Fruit fly (Drosophila melanogaster) whole organism, wandering third instar larva: Measurements from ENCODE around the gene CG14453.
A peak's percentile ranks its signal among the peaks of the same experiment; 100 is the strongest.

Source experiments
- CG32264 ChIP-seq: fragments of 200-800 bp; sonication (Bioruptor generic); optimal IDR thresholded peaks from 2 replicates; lab custom pipeline; 2016; ENCODE audit warnings: missing biosample characterization, missing genetic modification characterization
- CG9705 ChIP-seq: fragments of 200-800 bp; sonication (Bioruptor generic); optimal IDR thresholded peaks from 2 replicates; lab custom pipeline; 2018; ENCODE audit warnings: missing biosample characterization, mild to moderate bottlenecking, missing genetic modification characterization
- CrebA ChIP-seq: fragments of 200-800 bp; sonication (Bioruptor generic); optimal IDR thresholded peaks from 2 replicates; lab custom pipeline; 2016; ENCODE audit warnings: missing biosample characterization, mild to moderate bottlenecking, missing genetic modification characterization, borderline replicate concordance
- Dfd ChIP-seq: fragments of >200 bp; optimal IDR thresholded peaks from 2 replicates; lab custom pipeline; 2017; ENCODE audit warnings: missing biosample characterization, missing genetic modification characterization
- Dif ChIP-seq: fragments of 200-275, 200-300 bp; sonication (Bioruptor generic); optimal IDR thresholded peaks from 2 replicates; lab custom pipeline; 2018; ENCODE audit warnings: missing biosample characterization, missing genetic modification characterization; ENCODE audit not compliant: partially characterized antibody
- GATAd ChIP-seq: sonication (Bioruptor generic); optimal IDR thresholded peaks from 2 replicates; lab custom pipeline; 2016; ENCODE audit warnings: missing biosample characterization, missing genetic modification characterization
- HLH106 ChIP-seq: fragments of 200-800 bp; optimal IDR thresholded peaks from 3 replicates; lab custom pipeline; 2019; ENCODE audit warnings: missing biosample characterization, mild to moderate bottlenecking, missing genetic modification characterization, moderate library complexity
- Hnf4 ChIP-seq: fragments of 200-800 bp; sonication (Bioruptor generic); optimal IDR thresholded peaks from 2 replicates; lab custom pipeline; 2016; ENCODE audit warnings: missing biosample characterization, mild to moderate bottlenecking, missing genetic modification characterization
- Hr78 ChIP-seq: fragments of >200 bp; optimal IDR thresholded peaks from 2 replicates; lab custom pipeline; 2017; ENCODE audit warnings: missing biosample characterization, missing genetic modification characterization
- Hr83 ChIP-seq: fragments of 200-300 bp; sonication (Bioruptor generic); optimal IDR thresholded peaks from 2 replicates; lab custom pipeline; 2016; ENCODE audit warnings: missing biosample characterization, mild to moderate bottlenecking, missing genetic modification characterization, moderate library complexity; ENCODE audit not compliant: poor library complexity, severe bottlenecking
- Jra ChIP-seq: sonication (Bioruptor generic); optimal IDR thresholded peaks from 2 replicates; lab custom pipeline; 2016; ENCODE audit warnings: missing biosample characterization, missing genetic modification characterization
- Mio ChIP-seq: sonication (Bioruptor generic); optimal IDR thresholded peaks from 2 replicates; lab custom pipeline; 2016; ENCODE audit warnings: missing biosample characterization, missing genetic modification characterization
- Myc ChIP-seq: fragments of >200 bp; optimal IDR thresholded peaks from 2 replicates; lab custom pipeline; 2017
- N ChIP-seq: fragments of >200 bp; optimal IDR thresholded peaks from 2 replicates; lab custom pipeline; 2018; ENCODE audit warnings: missing biosample characterization, missing external identifiers, missing genetic modification characterization
- OdsH ChIP-seq: fragments of 200-800 bp; sonication (Bioruptor generic); optimal IDR thresholded peaks from 2 replicates; lab custom pipeline; 2016; ENCODE audit warnings: missing biosample characterization, mild to moderate bottlenecking, missing genetic modification characterization
- Rel ChIP-seq, 2 experiments: fragments of 200-800 bp; sonication (Bioruptor generic) in 1 of 2; optimal IDR thresholded peaks; 2 replicates in 1 of 2; 3 replicates in 1 of 2; lab custom pipeline; 2016 to 2019; ENCODE audit warnings: mild to moderate bottlenecking in 2 of 2, missing biosample characterization in 2 of 2, missing genetic modification characterization in 2 of 2, moderate library complexity in 1 of 2
- Sp1 ChIP-seq: fragments of 200-800 bp; sonication (Bioruptor generic); optimal IDR thresholded peaks from 3 replicates; lab custom pipeline; 2019; ENCODE audit warnings: missing biosample characterization, mild to moderate bottlenecking, missing genetic modification characterization, moderate library complexity
- Vsx2 ChIP-seq: fragments of 200-300, 225-300 bp; sonication (Bioruptor generic); optimal IDR thresholded peaks from 2 replicates; lab custom pipeline; 2018; ENCODE audit warnings: missing biosample characterization, missing genetic modification characterization; ENCODE audit not compliant: partially characterized antibody
- br ChIP-seq: fragments of 200-800 bp; sonication (Bioruptor generic); optimal IDR thresholded peaks from 2 replicates; lab custom pipeline; 2016; ENCODE audit warnings: missing biosample characterization, missing genetic modification characterization
- brk ChIP-seq: fragments of 200-800 bp; sonication (Bioruptor generic); optimal IDR thresholded peaks from 2 replicates; lab custom pipeline; 2016; ENCODE audit warnings: missing biosample characterization, mild to moderate bottlenecking, missing genetic modification characterization
- dl ChIP-seq, 2 experiments: fragments of 175-275, 200-275 bp in 1 of 2; fragments of 200-275 bp in 1 of 2; sonication (Bioruptor generic); optimal IDR thresholded peaks; lab custom pipeline; 2018; ENCODE audit warnings: mild to moderate bottlenecking in 2 of 2, missing biosample characterization in 2 of 2, missing genetic modification characterization in 2 of 2, moderate library complexity in 2 of 2; ENCODE audit not compliant: partially characterized antibody in 2 of 2, insufficient read depth in 1 of 2
- dmrt93B ChIP-seq: fragments of 200-800 bp; sonication (Bioruptor generic); optimal IDR thresholded peaks from 2 replicates; lab custom pipeline; 2018; ENCODE audit warnings: missing biosample characterization, mild to moderate bottlenecking, missing genetic modification characterization
- dsf ChIP-seq: sonication (Bioruptor generic); optimal IDR thresholded peaks from 2 replicates; lab custom pipeline; 2016; ENCODE audit warnings: missing biosample characterization, missing genetic modification characterization, borderline replicate concordance
- ey ChIP-seq: fragments of 200-800 bp; sonication (Bioruptor generic); optimal IDR thresholded peaks from 2 replicates; lab custom pipeline; 2016; ENCODE audit warnings: missing biosample characterization, missing genetic modification characterization
- foxo ChIP-seq, 2 experiments: fragments of 200-800 bp; sonication (Bioruptor generic); optimal IDR thresholded peaks; 2 replicates in 1 of 2; 3 replicates in 1 of 2; lab custom pipeline; 2016 to 2017; ENCODE audit warnings: missing biosample characterization in 2 of 2, missing genetic modification characterization in 2 of 2
- fru ChIP-seq: fragments of 200-800 bp; sonication (Bioruptor generic); optimal IDR thresholded peaks from 3 replicates; lab custom pipeline; 2016; ENCODE audit warnings: missing biosample characterization, mild to moderate bottlenecking, missing genetic modification characterization
- h ChIP-seq: fragments of 200-800 bp; sonication (Bioruptor generic); optimal IDR thresholded peaks from 3 replicates; lab custom pipeline; 2016; ENCODE audit warnings: missing biosample characterization, mild to moderate bottlenecking, missing genetic modification characterization
- jim ChIP-seq: fragments of 175-275, 200-325 bp; sonication (Bioruptor generic); optimal IDR thresholded peaks from 2 replicates; lab custom pipeline; 2016; ENCODE audit warnings: missing biosample characterization, mild to moderate bottlenecking, missing genetic modification characterization
- lola ChIP-seq: fragments of >200 bp; optimal IDR thresholded peaks from 2 replicates; lab custom pipeline; 2017; ENCODE audit warnings: missing biosample characterization, missing genetic modification characterization
- pan ChIP-seq: fragments of >200 bp; optimal IDR thresholded peaks from 2 replicates; lab custom pipeline; 2017
- psq ChIP-seq: fragments of 200-800 bp; sonication (Bioruptor generic); optimal IDR thresholded peaks from 3 replicates; lab custom pipeline; 2017; ENCODE audit warnings: missing biosample characterization, mild to moderate bottlenecking, missing genetic modification characterization, moderate library complexity
- rgr ChIP-seq: fragments of 200-800 bp; sonication (Bioruptor generic); optimal IDR thresholded peaks from 3 replicates; lab custom pipeline; 2016; ENCODE audit warnings: missing biosample characterization, mild to moderate bottlenecking, missing genetic modification characterization
- sage ChIP-seq: fragments of 200-800 bp; sonication (Bioruptor generic); optimal IDR thresholded peaks from 2 replicates; lab custom pipeline; 2016; ENCODE audit warnings: missing biosample characterization, mild to moderate bottlenecking, missing genetic modification characterization
- sv ChIP-seq: fragments of 200-800 bp; sonication (Bioruptor generic); optimal IDR thresholded peaks from 3 replicates; lab custom pipeline; 2016; ENCODE audit warnings: missing biosample characterization, missing genetic modification characterization
- tai ChIP-seq: sonication (Bioruptor generic); optimal IDR thresholded peaks from 2 replicates; lab custom pipeline; 2016; ENCODE audit warnings: missing biosample characterization, missing genetic modification characterization
- woc ChIP-seq: sonication (Bioruptor generic); optimal IDR thresholded peaks from 2 replicates; lab custom pipeline; 2016; ENCODE audit warnings: missing biosample characterization, mild to moderate bottlenecking, missing genetic modification characterization

Gene CG14453

DNA sequence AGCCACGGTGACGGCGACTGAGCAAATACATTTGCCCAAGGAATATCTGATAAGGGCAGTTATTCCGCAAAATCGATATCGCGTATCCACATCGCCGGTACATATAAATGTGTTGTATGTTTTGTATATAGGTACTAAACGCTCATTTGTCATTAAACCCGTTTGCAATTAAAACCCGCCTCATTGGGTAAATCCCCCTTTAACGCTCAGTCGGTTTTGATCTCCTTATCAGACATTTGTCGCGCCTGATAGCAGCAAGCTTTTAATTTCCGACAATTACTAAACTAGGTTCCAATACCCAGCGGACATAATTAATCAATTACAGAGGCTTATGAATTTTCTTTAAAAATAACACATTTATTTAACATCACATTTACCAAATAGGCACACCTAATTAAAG lies 37.5 kb downstream of the CG14453 start:
- TF ChIP-seq brk, result no peak
- TF ChIP-seq rgr, result no peak
- no peak for TF ChIP-seq Mio (GFP tag; lab: Kevin White, UChicago)
- no peak for TF ChIP-seq Sp1 (GFP tag; lab: Kevin White, UChicago)
- no peak for TF ChIP-seq h (GFP tag; lab: Kevin White, UChicago)
- no peak for TF ChIP-seq Rel (GFP tag; optimal IDR thresholded peaks at IDR 0.05; lab: Kevin White, UChicago)
- peak; percentile 92 for TF ChIP-seq Rel (tag; optimal IDR thresholded peaks at IDR 0.05; lab: Kevin White, UChicago)

DNA sequence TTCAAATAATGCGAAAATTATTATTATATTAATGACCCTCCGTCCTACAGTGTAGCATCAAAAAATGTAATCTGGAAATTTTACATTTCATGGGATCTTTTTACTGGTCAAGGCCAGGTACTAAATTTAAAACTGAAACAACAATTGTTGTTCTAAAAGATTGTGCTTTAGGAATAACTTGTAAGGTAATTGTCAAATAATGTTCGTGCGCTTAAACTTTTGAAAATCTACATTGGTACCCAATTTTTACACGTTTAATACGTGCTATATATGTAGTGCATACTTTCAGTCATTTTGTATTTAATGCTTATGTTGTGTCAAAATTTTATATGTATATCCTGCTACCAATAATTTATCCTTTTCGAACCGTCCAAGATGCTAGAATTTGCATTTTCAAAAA lies 39.7 kb downstream of the CG14453 start:
- peak; percentile 42 for TF ChIP-seq Myc (lab: Kevin White, UChicago)
- TF ChIP-seq lola (GFP tag; lab: Kevin White, UChicago), result no peak
- TF ChIP-seq, all 38 proteins: peak for 1

DNA sequence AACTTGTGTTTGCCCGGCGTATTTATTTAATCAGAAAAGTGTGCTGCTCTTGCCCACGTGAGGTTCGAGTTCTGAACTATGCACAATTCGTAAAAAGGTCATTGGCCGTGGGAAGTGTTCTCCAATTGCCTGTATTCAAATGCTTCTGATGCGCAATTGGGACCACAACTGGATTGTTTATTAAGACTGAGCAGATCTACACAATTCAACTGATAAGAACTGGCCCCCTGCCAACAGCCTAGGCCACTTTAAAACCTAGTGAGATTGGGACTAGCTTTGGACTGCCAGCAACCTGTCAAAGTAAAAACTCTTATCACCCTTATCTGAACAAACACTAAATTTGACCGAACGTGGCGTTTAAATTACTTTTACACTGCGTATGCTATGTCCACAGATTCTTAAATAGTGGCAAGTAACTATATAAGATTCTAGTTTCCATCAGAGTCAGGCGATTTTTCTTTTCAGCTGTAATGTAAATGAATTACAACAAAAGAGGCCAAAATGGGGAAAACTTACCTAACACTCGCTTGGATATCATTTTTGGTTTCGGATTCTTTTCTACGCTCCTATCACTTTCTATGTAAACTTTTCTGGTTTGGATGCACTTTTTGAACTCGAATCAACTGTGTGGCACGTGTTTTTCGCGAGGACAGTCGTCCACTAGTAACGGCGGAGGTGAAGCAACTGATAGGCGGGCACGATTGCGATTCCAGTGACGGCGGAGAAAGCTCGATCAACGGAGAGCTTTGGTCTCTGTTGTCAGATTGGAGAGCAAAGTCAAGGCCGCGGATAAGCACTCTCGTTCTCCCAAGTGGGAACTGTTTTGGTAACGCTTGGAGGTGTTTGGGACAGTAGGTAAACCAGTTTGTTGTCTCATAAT lies 44.1 kb downstream of the CG14453 start, which contains the start of gene CG11241:
CG11241 (minus strand) TSS at position 689 of the 880 bp plus-strand sequence.
- TF ChIP-seq Rel (GFP tag; optimal IDR thresholded peaks at IDR 0.05; lab: Kevin White, UChicago) (no peak), Rel (tag; optimal IDR thresholded peaks at IDR 0.05; lab: Kevin White, UChicago) (peak; percentile 26), Dif (peak; percentile 58), rgr (peak; percentile 16), sage (GFP tag; lab: Kevin White, UChicago) (no peak), Mio (GFP tag; lab: Kevin White, UChicago) (no peak), Hr83 (GFP tag; lab: Kevin White, UChicago) (peak; percentile 54), fru (GFP tag; lab: Kevin White, UChicago) (peak; percentile 44), dmrt93B (GFP tag; lab: Kevin White, UChicago) (no peak), h (GFP tag; lab: Kevin White, UChicago) (peak; percentile 26), br (GFP tag; lab: Kevin White, UChicago) (peak; percentile 19), dl (GFP tag; optimal IDR thresholded peaks at IDR 0.05; lab: Kevin White, UChicago; ENCODE audit: insufficient read depth in 1 of 2, partially characterized antibody in 2 of 2) (peak in 1 of 2 experiments; percentile 62)

DNA sequence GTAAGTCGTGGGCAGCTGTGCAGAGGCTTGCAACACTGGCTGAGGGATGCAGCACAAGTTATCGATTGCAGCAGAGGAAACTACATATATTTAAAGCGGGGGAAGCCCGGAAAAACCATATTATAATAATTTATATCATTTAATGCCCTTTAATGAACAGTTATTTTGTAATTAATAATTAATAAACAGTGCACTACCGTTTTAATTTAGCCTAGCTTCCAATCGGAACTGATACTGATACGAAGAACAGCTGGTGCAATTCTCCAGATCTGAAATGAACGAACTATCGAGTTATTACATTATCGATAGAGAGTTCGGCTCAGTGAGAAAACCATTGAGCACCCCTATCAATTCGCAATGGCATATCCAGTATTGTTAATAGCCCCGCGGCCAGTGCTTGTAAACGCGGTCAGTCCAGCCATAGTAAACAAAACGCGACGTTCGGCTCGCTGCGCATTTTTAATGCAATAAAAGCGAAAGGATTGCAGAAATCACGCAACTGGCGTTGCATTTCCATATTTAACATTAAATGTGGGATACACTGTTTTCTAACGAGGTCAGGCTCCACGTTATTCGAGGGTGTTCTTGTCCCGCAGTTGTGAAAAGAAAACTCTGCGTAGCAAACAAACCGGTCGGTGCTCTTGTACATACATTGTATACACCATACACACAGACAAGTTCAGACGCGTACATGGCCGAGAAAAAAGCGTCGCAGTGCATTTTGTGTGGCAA lies 47.7 kb downstream of the CG14453 start, which contains the start of gene CG7369:
CG7369 (plus strand) TSS at position 405 of the 732 bp plus-strand sequence.
- TF ChIP-seq dmrt93B (GFP tag; lab: Kevin White, UChicago), result peak; percentile 91
- peak; percentile 90 for TF ChIP-seq HLH106
- TF ChIP-seq Vsx2, result no peak
- peak; percentile 89 for TF ChIP-seq rgr
- peak; percentile 83 for TF ChIP-seq ey (GFP tag; lab: Kevin White, UChicago)
- TF ChIP-seq tai (GFP tag; lab: Kevin White, UChicago), result peak; percentile 95
- TF ChIP-seq fru (GFP tag; lab: Kevin White, UChicago), result peak; percentile 90
- peak; percentile 81 for TF ChIP-seq CG9705 (GFP tag; lab: Kevin White, UChicago)
- no peak for TF ChIP-seq N (GFP tag; lab: Kevin White, UChicago)
- TF ChIP-seq Hr83 (GFP tag; lab: Kevin White, UChicago), result peak; percentile 91
- TF ChIP-seq jim (GFP tag; lab: Kevin White, UChicago), result peak; percentile 26
- TF ChIP-seq OdsH (GFP tag; lab: Kevin White, UChicago), result peak; percentile 87
- TF ChIP-seq brk, result peak; percentile 93
- peak; percentile 74 for TF ChIP-seq sv (GFP tag; lab: Kevin White, UChicago)
- TF ChIP-seq Sp1 (GFP tag; lab: Kevin White, UChicago), result peak; percentile 85
- TF ChIP-seq Dfd, result no peak
- TF ChIP-seq lola (GFP tag; lab: Kevin White, UChicago), result no peak
- TF ChIP-seq h (GFP tag; lab: Kevin White, UChicago), result peak; percentile 90
- TF ChIP-seq GATAd (GFP tag; lab: Kevin White, UChicago), result peak; percentile 87
- TF ChIP-seq woc (GFP tag; lab: Kevin White, UChicago), result peak; percentile 84
- TF ChIP-seq br (GFP tag; lab: Kevin White, UChicago), result peak; percentile 85
- no peak for TF ChIP-seq CrebA (GFP tag; lab: Kevin White, UChicago)
- TF ChIP-seq Rel (GFP tag; optimal IDR thresholded peaks at IDR 0.05; lab: Kevin White, UChicago), result peak; percentile 71
- TF ChIP-seq Rel (tag; optimal IDR thresholded peaks at IDR 0.05; lab: Kevin White, UChicago), result peak; percentile 99
- peak; percentile 49 for TF ChIP-seq Mio (GFP tag; lab: Kevin White, UChicago)
- TF ChIP-seq Dif, result no peak
- peak; percentile 91 for TF ChIP-seq Hnf4 (GFP tag; lab: Kevin White, UChicago)
- TF ChIP-seq pan (lab: Kevin White, UChicago), result no peak
- peak; percentile 77 for TF ChIP-seq dsf (GFP tag; lab: Kevin White, UChicago)
- peak; percentile 75 for TF ChIP-seq Jra (GFP tag; lab: Kevin White, UChicago)
- peak; percentile 77 for TF ChIP-seq Myc (lab: Kevin White, UChicago)
- TF ChIP-seq sage (GFP tag; lab: Kevin White, UChicago), result peak; percentile 84
- TF ChIP-seq psq (GFP tag; lab: Kevin White, UChicago), result peak; percentile 89
- no peak for TF ChIP-seq Hr78 (GFP tag; lab: Kevin White, UChicago)
- TF ChIP-seq foxo (GFP tag; optimal IDR thresholded peaks at IDR 0.05; lab: Kevin White, UChicago), result peak; percentile 31 to 92
- TF ChIP-seq CG32264 (GFP tag; lab: Kevin White, UChicago), result peak; percentile 66
